Worm (Caenorhabditis elegans) whole organism, late embryonic: ENCODE measurements around the gene Y46D2A.1.
A peak's percentile ranks its signal among the peaks of the same experiment; 100 is the strongest.

Source experiments
- ama-1 ChIP-seq: fragments of 150-350 bp; optimal IDR thresholded peaks from 2 replicates; lab custom pipeline; 2014
- elt-2 ChIP-seq: sonication (generic microtip); optimal IDR thresholded peaks from 2 replicates; lab custom pipeline; 2016; ENCODE audit warnings: missing genetic modification reagents, missing genetic modification characterization, missing compliant biosample characterization
- odd-2 ChIP-seq: sonication (generic microtip); optimal IDR thresholded peaks from 2 replicates; lab custom pipeline; 2017; ENCODE audit warnings: antibody characterized with exemption, mild to moderate bottlenecking, missing genetic modification characterization, missing compliant biosample characterization
- pha-4 ChIP-seq: fragments of 150-350 bp; optimal IDR thresholded peaks from 2 replicates; lab custom pipeline; 2018; ENCODE audit warnings: missing biosample characterization, missing genetic modification reagents, missing genetic modification characterization
- pqm-1 ChIP-seq: sonication (generic microtip); optimal IDR thresholded peaks from 2 replicates; lab custom pipeline; 2016; ENCODE audit warnings: missing genetic modification characterization, missing compliant biosample characterization

DNA sequence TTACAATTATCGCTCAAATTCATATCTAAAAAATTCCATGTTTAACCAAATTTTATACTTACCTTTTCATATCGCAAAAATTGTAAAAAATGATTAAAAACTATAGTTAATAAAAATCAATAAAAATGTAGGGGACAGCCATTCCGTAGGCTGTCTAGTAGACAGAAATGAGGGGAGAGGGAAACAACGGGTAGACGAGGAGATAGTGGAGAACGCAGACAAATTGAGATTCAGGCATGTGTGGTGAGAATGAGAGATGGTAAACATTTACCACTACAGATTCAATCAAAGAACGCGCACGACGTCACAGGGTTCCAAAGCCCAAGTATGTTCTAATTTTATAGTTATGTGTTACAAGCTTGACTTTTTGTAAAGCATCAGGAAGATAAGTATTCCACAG lies 18.8 kb upstream of the Y46D2A.1 start:
- TF ChIP-seq pha-4 (tag; lab: Kevin White, UChicago), result no peak
- TF ChIP-seq ama-1, result peak; percentile 4
- TF ChIP-seq elt-2 (tag; lab: Kevin White, UChicago), result no peak
- TF ChIP-seq odd-2 (tag; lab: Kevin White, UChicago), result no peak
- no peak for TF ChIP-seq pqm-1 (tag; lab: Kevin White, UChicago)
